Fruit fly (Drosophila melanogaster) whole organism, prepupa: ENCODE data around the gene GC.

ENCODE experiments used
- CG4318 ChIP-seq: fragments of 200-800 bp; sonication (Bioruptor generic); optimal IDR thresholded peaks from 3 replicates; lab custom pipeline; 2017; ENCODE audit warnings: missing biosample characterization, mild to moderate bottlenecking, missing genetic modification characterization
- Gug ChIP-seq: fragments of 200-800 bp; sonication (Bioruptor generic); IDR thresholded peaks from 2 replicates; pipeline ENCODE4 v1.3.6; 2022; ENCODE audit warnings: missing biosample characterization, missing genetic modification characterization
- Lpt ChIP-seq: fragments of 200-800 bp; sonication (Bioruptor generic); optimal IDR thresholded peaks from 3 replicates; lab custom pipeline; 2016; ENCODE audit warnings: missing biosample characterization, missing genetic modification characterization
- OdsH ChIP-seq: fragments of 200-800 bp; sonication (Bioruptor generic); optimal IDR thresholded peaks from 3 replicates; lab custom pipeline; 2016; ENCODE audit warnings: missing biosample characterization, missing genetic modification characterization
- acj6 ChIP-seq: fragments of 200-800 bp; sonication (Bioruptor generic); optimal IDR thresholded peaks from 3 replicates; lab custom pipeline; 2016; ENCODE audit warnings: missing biosample characterization, missing genetic modification characterization
- dsx ChIP-seq: fragments of 200-800 bp; optimal IDR thresholded peaks from 3 replicates; lab custom pipeline; 2019; ENCODE audit warnings: missing biosample characterization, mild to moderate bottlenecking, missing genetic modification characterization, moderate library complexity; ENCODE audit not compliant: poor library complexity, severe bottlenecking
- esn ChIP-seq: fragments of 200-800 bp; sonication (Bioruptor generic); optimal IDR thresholded peaks from 2 replicates; lab custom pipeline; 2016; ENCODE audit warnings: missing biosample characterization, mild to moderate bottlenecking, missing genetic modification characterization, moderate library complexity
- fkh ChIP-seq: fragments of 200-800 bp; sonication (Bioruptor generic); optimal IDR thresholded peaks from 3 replicates; lab custom pipeline; 2017; ENCODE audit warnings: missing biosample characterization, mild to moderate bottlenecking, missing genetic modification characterization, moderate library complexity
- net ChIP-seq: fragments of 200-800 bp; sonication (Bioruptor generic); optimal IDR thresholded peaks from 3 replicates; lab custom pipeline; 2016; ENCODE audit warnings: missing biosample characterization, missing genetic modification characterization
- salr ChIP-seq, 2 experiments: fragments of 200-800 bp; sonication (Bioruptor generic); optimal IDR thresholded peaks; 3 replicates each; lab custom pipeline; 2016 to 2018; ENCODE audit warnings: missing biosample characterization in 2 of 2, missing genetic modification characterization in 2 of 2, mild to moderate bottlenecking in 1 of 2

DNA sequence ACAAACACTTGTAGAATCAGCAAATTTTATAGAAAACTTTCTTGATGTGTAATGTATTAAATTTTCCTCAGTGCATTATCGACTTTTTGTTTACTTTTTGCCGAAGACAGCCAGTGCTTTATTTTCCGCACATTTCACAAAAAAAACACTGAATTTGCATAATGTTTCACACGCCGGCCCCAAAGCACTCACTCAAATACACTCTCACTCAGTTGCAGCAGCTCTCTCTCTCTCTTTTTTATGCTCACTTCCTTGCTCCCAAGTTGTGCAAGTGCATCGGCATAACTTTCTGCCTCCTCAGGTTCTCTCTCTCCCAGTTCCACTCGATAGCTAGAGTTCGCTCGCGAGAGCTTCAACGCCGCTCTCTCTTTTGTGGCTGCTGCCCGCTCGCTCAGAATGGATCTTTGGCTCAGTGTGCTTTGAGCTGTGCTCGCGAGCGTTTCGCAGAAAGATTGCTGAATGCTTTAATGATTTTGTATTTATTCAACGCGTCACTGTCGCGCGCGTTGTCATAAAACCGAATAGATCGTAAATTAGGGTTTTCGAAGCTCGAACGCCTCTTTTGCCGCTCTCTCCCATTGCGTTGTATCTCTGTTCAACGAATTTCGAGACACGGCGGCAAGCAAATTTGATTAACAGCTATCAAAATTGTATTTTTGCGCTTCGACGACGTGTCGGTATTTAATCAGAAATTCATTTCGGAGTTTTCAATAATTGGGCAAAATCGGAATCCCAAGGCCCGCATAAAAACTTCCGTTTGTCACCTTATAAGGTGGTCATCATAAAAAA is 42.6 kb downstream of the GC start:
- TF ChIP-seq OdsH (GFP tag; lab: Kevin White, UChicago) (no peak), net (GFP tag; lab: Kevin White, UChicago) (peak; percentile 5), fkh (GFP tag; lab: Kevin White, UChicago) (peak; percentile 73), dsx (GFP tag; lab: Kevin White, UChicago) (peak; percentile 66), Gug (GFP tag; lab: Robert Waterston, UW) (peak; percentile 38; the same call in 1 of the 2 replicates), esn (GFP tag; lab: Kevin White, UChicago) (peak; percentile 8), CG4318 (GFP tag; lab: Kevin White, UChicago) (no peak), acj6 (GFP tag; lab: Kevin White, UChicago) (no peak), Lpt (GFP tag; lab: Kevin White, UChicago) (no peak), salr (GFP tag; optimal IDR thresholded peaks at IDR 0.05; lab: Kevin White, UChicago) (no peak)
